Fruit fly (Drosophila melanogaster) whole organism, wandering third instar larva: ENCODE measurements around the gene CG33500.

Experiments
- brk ChIP-seq: fragments of 200-800 bp; sonication (Bioruptor generic); optimal IDR thresholded peaks from 2 replicates; lab custom pipeline; 2016; ENCODE audit warnings: missing biosample characterization, mild to moderate bottlenecking, missing genetic modification characterization
- pan ChIP-seq: fragments of >200 bp; optimal IDR thresholded peaks from 2 replicates; lab custom pipeline; 2017
- sage ChIP-seq: fragments of 200-800 bp; sonication (Bioruptor generic); optimal IDR thresholded peaks from 2 replicates; lab custom pipeline; 2016; ENCODE audit warnings: missing biosample characterization, mild to moderate bottlenecking, missing genetic modification characterization
- tai ChIP-seq: sonication (Bioruptor generic); optimal IDR thresholded peaks from 2 replicates; lab custom pipeline; 2016; ENCODE audit warnings: missing biosample characterization, missing genetic modification characterization
- usp ChIP-seq: fragments of >200 bp; optimal IDR thresholded peaks from 2 replicates; lab custom pipeline; 2017; ENCODE audit warnings: missing biosample characterization, missing genetic modification characterization

dm6 chr3L:11530370-11530769 is 21.9 kb downstream of the CG33500 start:
- TF ChIP-seq tai (GFP tag; lab: Kevin White, UChicago) (no peak), usp (GFP tag; lab: Kevin White, UChicago) (no peak), sage (GFP tag; lab: Kevin White, UChicago) (no peak), pan (lab: Kevin White, UChicago) (no peak), brk (GFP tag; lab: Kevin White, UChicago) (no peak)
